Fruit fly (Drosophila melanogaster) S2 (cell line): ENCODE data around the gene CG42675.

Source experiments
- CG8478 ChIP-seq: fragments of >200 bp; optimal IDR thresholded peaks from 2 replicates; lab custom pipeline; 2018
- CTCF ChIP-seq, 2 experiments: fragments of >200 bp; optimal IDR thresholded peaks; 2 replicates each; lab custom pipeline; 2018

- TF ChIP-seq CTCF (optimal IDR thresholded peaks at IDR 0.05; lab: Kevin White, UChicago): no peak
- no peak for TF ChIP-seq CG8478 (lab: Kevin White, UChicago)
Measured at dm6 chr3R:5781462-5781861, 31.9 kb upstream of the CG42675 start, which contains the start of gene kat-60L1.
